Fruit fly (Drosophila melanogaster) whole organism, embryonic: Measurements from ENCODE around the gene Bicra.

Experiments
- Asciz ChIP-seq: fragments of 200-800 bp; sonication (Bioruptor generic); optimal IDR thresholded peaks from 2 replicates; lab custom pipeline; 2017; ENCODE audit warnings: missing biosample characterization, mild to moderate bottlenecking, missing genetic modification characterization, missing genetic modification reagents
- Awh ChIP-seq: fragments of 200-800 bp; sonication (Bioruptor generic); IDR thresholded peaks from 2 replicates; pipeline ENCODE4, ENCODE4 v1.3.6; 2022; ENCODE audit warnings: missing biosample characterization, missing genetic modification characterization
- CG10321 ChIP-seq: fragments of 200-800 bp; sonication (Bioruptor generic); IDR thresholded peaks from 2 replicates; pipeline ENCODE4 v1.3.6; 2022; ENCODE audit warnings: missing biosample characterization, missing genetic modification characterization
- CG10431 ChIP-seq: fragments of 200-800 bp; sonication (Bioruptor generic); optimal IDR thresholded peaks from 3 replicates; lab custom pipeline; 2018; ENCODE audit warnings: missing biosample characterization, mild to moderate bottlenecking, missing genetic modification characterization
- CG14710 ChIP-seq: fragments of 200-800 bp; sonication (Bioruptor generic); optimal IDR thresholded peaks from 3 replicates; lab custom pipeline; 2019; ENCODE audit warnings: missing biosample characterization, mild to moderate bottlenecking, missing genetic modification characterization, moderate library complexity
- CG15479 ChIP-seq: fragments of 200-800 bp; sonication (Bioruptor generic); optimal IDR thresholded peaks from 3 replicates; lab custom pipeline; 2019; ENCODE audit warnings: missing biosample characterization, mild to moderate bottlenecking, missing genetic modification characterization, moderate library complexity
- CG17385 ChIP-seq: fragments of 200-800 bp; sonication (Bioruptor generic); optimal IDR thresholded peaks from 3 replicates; lab custom pipeline; 2018; ENCODE audit warnings: missing biosample characterization, mild to moderate bottlenecking, missing genetic modification characterization
- CG1832 ChIP-seq: fragments of 200-800 bp; sonication (Bioruptor generic); optimal IDR thresholded peaks from 2 replicates; lab custom pipeline; 2017; ENCODE audit warnings: missing biosample characterization, mild to moderate bottlenecking, missing genetic modification characterization, inconsistent platforms
- CG18764 ChIP-seq: fragments of 200-800 bp; sonication (Bioruptor generic); optimal IDR thresholded peaks from 3 replicates; lab custom pipeline; 2016; ENCODE audit warnings: missing biosample characterization, missing genetic modification characterization
- CG2202 ChIP-seq: fragments of 200-800 bp; sonication (Bioruptor generic); optimal IDR thresholded peaks from 2 replicates; lab custom pipeline; 2018; ENCODE audit warnings: missing biosample characterization, mild to moderate bottlenecking, missing genetic modification characterization
- CG2875 ChIP-seq: fragments of 200-800 bp; sonication (Bioruptor generic); optimal IDR thresholded peaks from 2 replicates; lab custom pipeline; 2017; ENCODE audit warnings: missing biosample characterization, mild to moderate bottlenecking, missing genetic modification characterization, missing genetic modification reagents
- CG33557 ChIP-seq: fragments of 200-800 bp; sonication (Bioruptor generic); optimal IDR thresholded peaks from 2 replicates; lab custom pipeline; 2019; ENCODE audit warnings: missing biosample characterization, mild to moderate bottlenecking, missing genetic modification characterization, moderate library complexity
- CG4404 ChIP-seq: fragments of 200-800 bp; sonication (Bioruptor generic); IDR thresholded peaks from 2 replicates; pipeline ENCODE4 v1.3.6; 2022; ENCODE audit warnings: missing biosample characterization, missing genetic modification characterization
- CG5180 ChIP-seq: fragments of 200-800 bp; sonication (Bioruptor generic); optimal IDR thresholded peaks from 3 replicates; lab custom pipeline; 2017; ENCODE audit warnings: missing biosample characterization, missing genetic modification characterization, mild to moderate bottlenecking, moderate library complexity, missing genetic modification reagents
- CG6254 ChIP-seq: fragments of 200-800 bp; sonication (Bioruptor generic); optimal IDR thresholded peaks from 3 replicates; lab custom pipeline; 2017; ENCODE audit warnings: mild to moderate bottlenecking, missing biosample characterization, missing genetic modification reagents, missing genetic modification characterization
- CG9215 ChIP-seq: fragments of 200-800 bp; sonication (Bioruptor generic); IDR thresholded peaks from 2 replicates; pipeline ENCODE4 v1.3.6; 2022; ENCODE audit warnings: missing biosample characterization, missing genetic modification characterization
- D ChIP-seq, 2 experiments: fragments of 200-800 bp in 1 of 2; fragments of >200 bp in 1 of 2; sonication (Bioruptor generic) in 1 of 2; optimal IDR thresholded peaks; 2 replicates in 1 of 2; 3 replicates in 1 of 2; lab custom pipeline; 2017; ENCODE audit warnings: mild to moderate bottlenecking in 1 of 2, missing biosample characterization in 1 of 2, missing genetic modification characterization in 1 of 2, missing genetic modification reagents in 1 of 2
- Dek ChIP-seq: fragments of 200-800 bp; sonication (Bioruptor generic); optimal IDR thresholded peaks from 3 replicates; lab custom pipeline; 2019; ENCODE audit warnings: missing biosample characterization, mild to moderate bottlenecking, missing genetic modification characterization, moderate library complexity
- Dip3 ChIP-seq: fragments of 200-800 bp; sonication (Bioruptor generic); optimal IDR thresholded peaks from 3 replicates; lab custom pipeline; 2016; ENCODE audit warnings: missing biosample characterization, missing genetic modification characterization
- Ets65A ChIP-seq: fragments of 200-800 bp; sonication (Bioruptor generic); peaks from one replicate; lab custom pipeline; 2016; ENCODE audit warnings: missing biosample characterization, missing genetic modification characterization
- HLHmδ ChIP-seq: fragments of 200-800 bp; sonication (Bioruptor generic); optimal IDR thresholded peaks from 2 replicates; lab custom pipeline; 2018; ENCODE audit warnings: missing biosample characterization, mild to moderate bottlenecking, missing genetic modification characterization, moderate library complexity
- Hr51 ChIP-seq, 2 experiments: fragments of 200-800 bp; sonication (Bioruptor generic); optimal IDR thresholded peaks; 2 replicates in 1 of 2; 3 replicates in 1 of 2; lab custom pipeline; 2016 to 2018; ENCODE audit warnings: missing biosample characterization in 2 of 2, missing genetic modification characterization in 2 of 2, mild to moderate bottlenecking in 1 of 2, moderate library complexity in 1 of 2
- Kr ChIP-seq: fragments of 200-800 bp; sonication (Bioruptor generic); optimal IDR thresholded peaks from 2 replicates; lab custom pipeline; 2017; ENCODE audit warnings: missing biosample characterization, mild to moderate bottlenecking, missing genetic modification characterization
- Lpt ChIP-seq: fragments of >200 bp; optimal IDR thresholded peaks from 2 replicates; lab custom pipeline; 2018; ENCODE audit warnings: missing biosample characterization, missing genetic modification characterization
- Max ChIP-seq: fragments of 200-800 bp; sonication (Bioruptor generic); optimal IDR thresholded peaks from 2 replicates; lab custom pipeline; 2016; ENCODE audit warnings: missing biosample characterization, mild to moderate bottlenecking, missing genetic modification characterization
- NC2β ChIP-seq: fragments of 200-800 bp; sonication (Bioruptor generic); optimal IDR thresholded peaks from 2 replicates; lab custom pipeline; 2016; ENCODE audit warnings: missing biosample characterization, missing genetic modification characterization
- NK7.1 ChIP-seq: fragments of 200-800 bp; sonication (Bioruptor generic); optimal IDR thresholded peaks from 3 replicates; lab custom pipeline; 2016; ENCODE audit warnings: missing biosample characterization, missing genetic modification characterization
- ab ChIP-seq: fragments of 200-800 bp; sonication (Bioruptor generic); optimal IDR thresholded peaks from 2 replicates; lab custom pipeline; 2016; ENCODE audit warnings: missing biosample characterization, missing genetic modification characterization
- az2 ChIP-seq: fragments of 200-800 bp; sonication (Bioruptor generic); optimal IDR thresholded peaks from 3 replicates; lab custom pipeline; 2016; ENCODE audit warnings: missing biosample characterization, missing genetic modification characterization
- cg ChIP-seq: fragments of 200-800 bp; sonication (Bioruptor generic); optimal IDR thresholded peaks from 3 replicates; lab custom pipeline; 2019; ENCODE audit warnings: missing biosample characterization, mild to moderate bottlenecking, missing genetic modification characterization, moderate library complexity
- chinmo ChIP-seq: fragments of 200-800 bp; sonication (Bioruptor generic); IDR thresholded peaks from 4 replicates; pipeline ENCODE4 v1.3.6; 2022; ENCODE audit warnings: missing biosample characterization, missing genetic modification characterization; ENCODE audit not compliant: partially characterized antibody
- croc ChIP-seq: fragments of 200-800 bp; sonication (Bioruptor generic); conservative IDR thresholded peaks from 3 replicates; pipeline ENCODE4 v1.3.6; 2022; ENCODE audit warnings: missing biosample characterization, missing genetic modification characterization
- danr ChIP-seq: fragments of 200-800 bp; sonication (Bioruptor generic); IDR thresholded peaks from 2 replicates; pipeline ENCODE4 v1.3.6; 2022; ENCODE audit warnings: missing biosample characterization, missing genetic modification characterization
- gsb-n ChIP-seq: fragments of 200-800 bp; sonication (Bioruptor generic); optimal IDR thresholded peaks from 3 replicates; lab custom pipeline; 2018; ENCODE audit warnings: missing biosample characterization, mild to moderate bottlenecking, missing genetic modification characterization
- h ChIP-seq: fragments of >200 bp; optimal IDR thresholded peaks from 2 replicates; lab custom pipeline; 2017
- kah ChIP-seq: fragments of 200-800 bp; sonication (Bioruptor generic); optimal IDR thresholded peaks from 2 replicates; lab custom pipeline; 2018; ENCODE audit warnings: missing biosample characterization, mild to moderate bottlenecking, missing genetic modification characterization
- otp ChIP-seq: fragments of 200-800 bp; sonication (Bioruptor generic); IDR thresholded peaks from 3 replicates; pipeline ENCODE4, ENCODE4 v1.3.6; 2022; ENCODE audit warnings: missing biosample characterization, missing genetic modification characterization
- pnt ChIP-seq: fragments of 200-800 bp; sonication (Bioruptor generic); optimal IDR thresholded peaks from 3 replicates; lab custom pipeline; 2016; ENCODE audit warnings: missing biosample characterization, missing genetic modification characterization
- sens ChIP-seq: fragments of 200-800 bp; sonication (Bioruptor generic); peaks from one replicate; lab custom pipeline; 2016; ENCODE audit warnings: missing biosample characterization, missing genetic modification characterization
- sna ChIP-seq: fragments of 200-800 bp; sonication (Bioruptor generic); IDR thresholded peaks from 2 replicates; pipeline ENCODE4 v1.3.6; 2022; ENCODE audit warnings: missing biosample characterization, missing genetic modification characterization; ENCODE audit not compliant: partially characterized antibody
- so ChIP-seq: fragments of 200-800 bp; sonication (Bioruptor generic); IDR thresholded peaks from 3 replicates; pipeline ENCODE4 v1.3.6; 2022; ENCODE audit warnings: missing biosample characterization, missing genetic modification characterization
- stc ChIP-seq: fragments of 200-800 bp; sonication (Bioruptor generic); IDR thresholded peaks from 2 replicates; pipeline ENCODE4 v1.3.6; 2022; ENCODE audit warnings: missing biosample characterization, missing genetic modification characterization
- tna ChIP-seq: fragments of 200-800 bp; sonication (Bioruptor generic); IDR thresholded peaks from 2 replicates; pipeline ENCODE4 v1.3.6; 2022; ENCODE audit warnings: missing biosample characterization, missing genetic modification characterization; ENCODE audit not compliant: partially characterized antibody
- toy ChIP-seq: fragments of 200-800 bp; sonication (Bioruptor generic); IDR thresholded peaks from 2 replicates; pipeline ENCODE4 v1.3.6; 2022; ENCODE audit warnings: missing biosample characterization, missing genetic modification characterization
- vvl ChIP-seq: fragments of 200-800 bp; sonication (Bioruptor generic); IDR thresholded peaks from 2 replicates; pipeline ENCODE4 v1.3.6; 2022; ENCODE audit warnings: missing biosample characterization, missing genetic modification characterization
- zen ChIP-seq: fragments of 200-800 bp; sonication (Bioruptor generic); optimal IDR thresholded peaks from 3 replicates; lab custom pipeline; 2018; ENCODE audit warnings: missing biosample characterization, mild to moderate bottlenecking, missing genetic modification characterization, moderate library complexity

The Bicra gene

DNA sequence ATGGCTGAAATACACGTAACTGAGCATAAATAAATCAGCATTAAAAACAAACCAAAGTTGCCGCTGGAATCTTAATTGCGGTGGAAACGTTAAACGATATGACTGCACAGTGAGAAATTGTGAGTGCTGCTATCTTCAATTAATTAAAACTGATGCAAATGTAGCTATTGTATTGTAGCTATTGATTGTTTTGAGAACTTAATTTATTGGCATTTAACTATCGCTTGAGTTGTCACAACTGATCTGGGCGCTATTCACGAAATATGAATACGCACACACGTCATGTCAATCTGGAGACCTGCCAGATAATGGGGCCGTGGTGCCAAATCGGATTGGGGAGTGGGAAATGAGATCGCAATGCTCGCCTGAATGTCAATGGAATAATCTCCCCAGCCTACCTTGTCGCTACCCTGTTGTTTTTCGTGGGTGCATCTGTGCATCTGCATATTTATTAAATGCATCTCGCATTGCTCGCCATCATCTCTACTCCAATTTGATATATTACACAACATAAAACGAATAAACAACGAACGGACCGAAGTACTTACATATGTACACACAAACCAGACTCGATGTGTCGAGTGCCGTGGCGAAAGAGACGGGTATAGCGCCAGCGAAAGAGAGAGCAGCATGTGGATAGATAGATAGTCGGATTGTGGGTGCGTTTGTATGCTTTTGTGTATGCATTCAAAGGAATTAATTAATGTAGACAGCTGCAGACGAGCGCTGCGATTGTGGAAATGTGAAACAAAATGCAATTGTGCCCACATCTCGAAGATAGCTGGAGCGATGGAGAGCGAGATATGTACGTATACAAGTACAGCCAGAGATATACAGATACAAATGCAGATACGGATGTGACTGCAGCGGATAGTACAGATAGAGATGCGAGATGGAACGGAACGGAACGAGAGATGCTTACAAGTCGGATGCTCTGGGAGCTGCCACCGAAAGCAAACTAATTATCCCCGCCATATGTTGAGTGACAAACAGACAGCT lies 20.9 kb downstream of the Bicra start (continued):
- TF ChIP-seq CG18764 (GFP tag; lab: Kevin White, UChicago) (no peak), Asciz (GFP tag; lab: Kevin White, UChicago) (peak; percentile 56), CG2202 (tag; lab: Kevin White, UChicago) (peak; percentile 51), tna (no peak), CG6254 (GFP tag; lab: Kevin White, UChicago) (peak; percentile 42), stc (GFP tag; lab: Robert Waterston, UW) (no peak), sna (GFP tag; lab: Robert Waterston, UW) (no peak), CG5180 (GFP tag; lab: Kevin White, UChicago) (no peak), CG1832 (GFP tag; lab: Kevin White, UChicago) (peak; percentile 44), Ets65A (GFP tag; lab: Kevin White, UChicago) (no peak), Kr (GFP tag; lab: Kevin White, UChicago) (no peak)

DNA sequence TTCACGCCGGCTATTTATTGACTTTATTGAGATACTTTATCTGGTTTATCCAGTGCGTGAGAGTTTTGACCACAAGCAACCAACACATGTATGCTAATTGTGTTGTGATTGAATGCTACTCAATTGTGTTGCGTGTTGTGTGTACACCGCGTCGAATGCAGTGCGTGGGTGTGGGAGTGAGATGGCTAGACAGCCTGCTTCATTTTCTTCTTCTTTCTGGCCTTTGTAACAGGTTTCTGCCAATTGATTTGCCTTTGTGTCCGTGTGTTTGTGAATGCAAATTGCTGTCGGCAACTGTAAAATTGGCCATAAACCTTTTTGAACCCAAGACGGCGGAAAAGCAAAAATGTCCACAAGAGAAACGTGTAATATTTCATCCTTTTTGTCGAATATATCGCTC lies 24.1 kb downstream of the Bicra start:
- TF ChIP-seq CG10431 (GFP tag; lab: Kevin White, UChicago) (no peak), pnt (no peak), CG14710 (tag; lab: Kevin White, UChicago) (no peak), CG4404 (GFP tag; lab: Robert Waterston, UW) (no peak), Awh (GFP tag; lab: Robert Waterston, UW) (peak; percentile 35; the same call in 1 of the 2 replicates), zen (peak; percentile 46), HLHmδ (GFP tag; lab: Kevin White, UChicago) (peak; percentile 36), croc (GFP tag; lab: Robert Waterston, UW) (no peak), CG5180 (GFP tag; lab: Kevin White, UChicago) (peak; percentile 31), CG10321 (peak; percentile 71), toy (GFP tag; lab: Robert Waterston, UW) (no peak), sens (GFP tag; lab: Kevin White, UChicago) (peak; percentile 66), NC2β (GFP tag; lab: Kevin White, UChicago) (no peak), vvl (GFP tag; lab: Robert Waterston, UW) (peak; percentile 8; the same call in 1 of the 2 replicates), az2 (GFP tag; lab: Kevin White, UChicago) (no peak), CG2875 (no peak), CG33557 (GFP tag; lab: Kevin White, UChicago) (no peak), ab (GFP tag; lab: Kevin White, UChicago) (no peak), so (0 out of 3 replicates have a peak, but pooled peaks have one; percentile 20), otp (GFP tag; lab: Robert Waterston, UW) (peak; percentile 20; the same call in 1 of the 3 replicates), Dek (no peak), cg (GFP tag; lab: Kevin White, UChicago) (peak; percentile 72), CG9215 (GFP tag; lab: Robert Waterston, UW) (no peak), danr (GFP tag; lab: Robert Waterston, UW) (no peak), CG15479 (GFP tag; lab: Kevin White, UChicago) (peak; percentile 73), Dip3 (no peak), NK7.1 (GFP tag; lab: Kevin White, UChicago) (no peak), CG17385 (peak; percentile 78), gsb-n (tag; lab: Kevin White, UChicago) (peak; percentile 60), chinmo (GFP tag; lab: Robert Waterston, UW) (peak; percentile 51; the same call in 1 of the 4 replicates), CG1832 (GFP tag; lab: Kevin White, UChicago) (peak; percentile 14), kah (GFP tag; lab: Kevin White, UChicago) (peak; percentile 6), Hr51 (GFP tag; optimal IDR thresholded peaks at IDR 0.05; lab: Kevin White, UChicago) (no peak), D (optimal IDR thresholded peaks at IDR 0.05; lab: Kevin White, UChicago) (peak; percentile 35), D (GFP tag; optimal IDR thresholded peaks at IDR 0.05; lab: Kevin White, UChicago) (no peak), h (lab: Kevin White, UChicago) (no peak), Lpt (GFP tag; lab: Kevin White, UChicago) (no peak), Max (no peak)
